Worm (Caenorhabditis elegans) whole organism, L2 larva: Measurements from ENCODE around the gene rde-12.

Experiments used
- C34F6.9 ChIP-seq: fragments of 150-350 bp; optimal IDR thresholded peaks from 2 replicates; lab custom pipeline; 2014; ENCODE audit warnings: missing biosample characterization, missing genetic modification characterization
- R02D3.7 ChIP-seq: fragments of 150-350 bp; optimal IDR thresholded peaks from 2 replicates; lab custom pipeline; 2014; ENCODE audit warnings: missing biosample characterization, missing genetic modification characterization
- Y55F3AM.14 ChIP-seq: fragments of 200-800 bp; sonication (Bioruptor generic); optimal IDR thresholded peaks from 2 replicates; lab custom pipeline; 2018; ENCODE audit warnings: mild to moderate bottlenecking, missing genetic modification characterization, missing compliant biosample characterization
- ZK546.5 ChIP-seq: sonication (generic microtip); optimal IDR thresholded peaks from 2 replicates; lab custom pipeline; 2017; ENCODE audit warnings: missing biosample characterization, missing genetic modification characterization
- aly-2 ChIP-seq: fragments of 150-350 bp; optimal IDR thresholded peaks from 2 replicates; lab custom pipeline; 2014; ENCODE audit warnings: missing biosample characterization, missing genetic modification characterization
- ama-1 ChIP-seq: fragments of 150-350 bp; optimal IDR thresholded peaks from 2 replicates; lab custom pipeline; 2018; ENCODE audit warnings: inconsistent platforms
- blmp-1 ChIP-seq: sonication (generic microtip); optimal IDR thresholded peaks from 2 replicates; lab custom pipeline; 2017; ENCODE audit warnings: missing genetic modification characterization, mild to moderate bottlenecking, missing compliant biosample characterization, antibody characterized with exemption, moderate library complexity; ENCODE audit not compliant: insufficient read depth
- ceh-82 ChIP-seq: fragments of 150-350 bp; optimal IDR thresholded peaks from 2 replicates; lab custom pipeline; 2014; ENCODE audit warnings: missing biosample characterization, missing genetic modification characterization
- crh-2 ChIP-seq: sonication (generic microtip); optimal IDR thresholded peaks from 2 replicates; lab custom pipeline; 2017; ENCODE audit warnings: missing biosample characterization, missing genetic modification characterization
- egl-27 ChIP-seq: sonication (generic microtip); optimal IDR thresholded peaks from 3 replicates; lab custom pipeline; 2017; ENCODE audit warnings: missing biosample characterization, missing genetic modification reagents, missing genetic modification characterization
- elt-1 ChIP-seq: fragments of 150-350 bp; optimal IDR thresholded peaks from 2 replicates; lab custom pipeline; 2014; ENCODE audit warnings: missing biosample characterization, missing genetic modification characterization
- elt-3 ChIP-seq: sonication (generic microtip); optimal IDR thresholded peaks from 2 replicates; lab custom pipeline; 2017; ENCODE audit warnings: missing biosample characterization, missing genetic modification characterization
- fos-1 ChIP-seq: fragments of 150-350 bp; optimal IDR thresholded peaks from 2 replicates; lab custom pipeline; 2014; ENCODE audit warnings: missing biosample characterization, missing genetic modification characterization
- gmeb-1 ChIP-seq: fragments of 150-350 bp; optimal IDR thresholded peaks from 2 replicates; lab custom pipeline; 2014; ENCODE audit warnings: missing biosample characterization, missing genetic modification characterization
- lin-11 ChIP-seq: fragments of 150-350 bp; sonication (generic microtip); optimal IDR thresholded peaks from 2 replicates; lab custom pipeline; 2014; ENCODE audit warnings: missing biosample characterization, missing genetic modification characterization, inconsistent platforms, mixed read lengths
- lin-13 ChIP-seq: fragments of 150-350 bp; optimal IDR thresholded peaks from 2 replicates; lab custom pipeline; 2014; ENCODE audit warnings: missing biosample characterization, missing genetic modification reagents, missing genetic modification characterization
- lin-39 ChIP-seq: fragments of 150-350 bp; optimal IDR thresholded peaks from 2 replicates; lab custom pipeline; 2014; ENCODE audit warnings: missing biosample characterization, missing genetic modification reagents, missing genetic modification characterization
- lsy-2 ChIP-seq, 2 experiments: fragments of 150-350 bp in 1 of 2; sonication (generic microtip) in 1 of 2; optimal IDR thresholded peaks; 2 replicates each; lab custom pipeline; 2014 to 2017; ENCODE audit warnings: missing biosample characterization in 2 of 2, missing genetic modification characterization in 2 of 2
- mab-5 ChIP-seq: fragments of 150-350 bp; optimal IDR thresholded peaks from 2 replicates; lab custom pipeline; 2014; ENCODE audit warnings: missing biosample characterization, missing genetic modification characterization
- mbf-1 ChIP-seq: sonication (generic microtip); optimal IDR thresholded peaks from 2 replicates; lab custom pipeline; 2017; ENCODE audit warnings: missing biosample characterization, missing genetic modification characterization
- nhr-10 ChIP-seq: sonication (generic microtip); optimal IDR thresholded peaks from 2 replicates; lab custom pipeline; 2017; ENCODE audit warnings: missing biosample characterization, missing genetic modification characterization
- nhr-11 ChIP-seq: fragments of 150-350 bp; optimal IDR thresholded peaks from 2 replicates; lab custom pipeline; 2014; ENCODE audit warnings: missing biosample characterization, missing genetic modification characterization
- nhr-12 ChIP-seq: fragments of 150-350 bp; optimal IDR thresholded peaks from 2 replicates; lab custom pipeline; 2014; ENCODE audit warnings: missing biosample characterization, missing genetic modification characterization
- nhr-129 ChIP-seq: fragments of 150-350 bp; optimal IDR thresholded peaks from 2 replicates; lab custom pipeline; 2014; ENCODE audit warnings: missing biosample characterization, missing genetic modification characterization
- nhr-21 ChIP-seq: fragments of 150-350 bp; optimal IDR thresholded peaks from 2 replicates; lab custom pipeline; 2014; ENCODE audit warnings: missing biosample characterization, missing genetic modification characterization
- nhr-237 ChIP-seq: fragments of 150-350 bp; optimal IDR thresholded peaks from 2 replicates; lab custom pipeline; 2014; ENCODE audit warnings: missing biosample characterization, missing genetic modification characterization
- nhr-25 ChIP-seq: fragments of 150-350 bp; sonication (generic microtip); optimal IDR thresholded peaks from 3 replicates; lab custom pipeline; 2014; ENCODE audit warnings: missing biosample characterization, missing genetic modification characterization
- sem-4 ChIP-seq: fragments of 150-350 bp; optimal IDR thresholded peaks from 2 replicates; lab custom pipeline; 2014; ENCODE audit warnings: missing biosample characterization, missing genetic modification reagents, missing genetic modification characterization
- skn-1 ChIP-seq: sonication (generic microtip); optimal IDR thresholded peaks from 2 replicates; lab custom pipeline; 2017; ENCODE audit warnings: missing biosample characterization, missing genetic modification characterization
- sma-3 ChIP-seq: sonication (generic microtip); optimal IDR thresholded peaks from 2 replicates; lab custom pipeline; 2016; ENCODE audit warnings: missing genetic modification reagents, missing genetic modification characterization, missing compliant biosample characterization
- sma-9 ChIP-seq, 2 experiments: fragments of 150-350 bp in 1 of 2; sonication (generic microtip) in 1 of 2; optimal IDR thresholded peaks; 2 replicates each; lab custom pipeline; 2014 to 2016; ENCODE audit warnings: missing genetic modification characterization in 2 of 2, mild to moderate bottlenecking in 1 of 2, missing biosample characterization in 1 of 2, missing compliant biosample characterization in 1 of 2, missing genetic modification reagents in 1 of 2, moderate library complexity in 1 of 2
- snpc-4 ChIP-seq: fragments of 150-350 bp; optimal IDR thresholded peaks from 2 replicates; lab custom pipeline; 2014; ENCODE audit warnings: missing biosample characterization, missing genetic modification characterization
- unc-39 ChIP-seq: fragments of 150-350 bp; optimal IDR thresholded peaks from 2 replicates; lab custom pipeline; 2014; ENCODE audit warnings: missing biosample characterization, missing genetic modification characterization
- unc-62 ChIP-seq: fragments of 150-350 bp; optimal IDR thresholded peaks from 2 replicates; lab custom pipeline; 2014; ENCODE audit warnings: missing biosample characterization, missing genetic modification reagents, missing genetic modification characterization
- ztf-1 ChIP-seq: fragments of 200-800 bp; sonication (Bioruptor generic); conservative IDR thresholded peaks from 2 replicates; pipeline ENCODE4 v1.3.6; 2022; ENCODE audit warnings: missing genetic modification characterization, missing compliant biosample characterization
- ztf-11 ChIP-seq: sonication (generic microtip); optimal IDR thresholded peaks from 2 replicates; lab custom pipeline; 2017; ENCODE audit warnings: missing biosample characterization, missing genetic modification characterization
- ztf-4 ChIP-seq: fragments of 150-350 bp; optimal IDR thresholded peaks from 2 replicates; lab custom pipeline; 2014; ENCODE audit warnings: missing biosample characterization, missing genetic modification characterization

The rde-12 gene

ce11 chrV:13659219-13659618 lies 6.0 kb upstream of the rde-12 start:
- peak; percentile 48 for TF ChIP-seq fos-1 (tag; lab: Kevin White, UChicago)
- TF ChIP-seq nhr-12 (tag; lab: Kevin White, UChicago) = no peak
- TF ChIP-seq sma-3 (GFP tag; lab: Kevin White, UChicago) = no peak
- TF ChIP-seq nhr-11 (tag; lab: Kevin White, UChicago) = no peak
- TF ChIP-seq blmp-1 (tag; lab: Kevin White, UChicago) = peak; percentile 87
- TF ChIP-seq crh-2 (tag; lab: Kevin White, UChicago) = peak; percentile 45
- no peak for TF ChIP-seq ztf-11 (tag; lab: Kevin White, UChicago)
- TF ChIP-seq lin-13 (GFP tag; lab: Kevin White, UChicago) = no peak
- no peak for TF ChIP-seq unc-39 (tag; lab: Kevin White, UChicago)
- TF ChIP-seq sma-9 (GFP tag; optimal IDR thresholded peaks at IDR 0.05; lab: Kevin White, UChicago) = peak; percentile 82
- TF ChIP-seq sma-9 (tag; optimal IDR thresholded peaks at IDR 0.05; lab: Kevin White, UChicago) = no peak
- TF ChIP-seq aly-2 (tag; lab: Kevin White, UChicago) = no peak
- no peak for TF ChIP-seq lin-11 (tag; lab: Kevin White, UChicago)

ce11 chrV:13660115-13660514 lies 5.1 kb upstream of the rde-12 start:
- TF ChIP-seq sem-4 (tag; lab: Kevin White, UChicago) (no peak), nhr-21 (tag; lab: Kevin White, UChicago) (no peak), blmp-1 (tag; lab: Kevin White, UChicago) (no peak), nhr-237 (tag; lab: Kevin White, UChicago) (no peak), lin-39 (tag; lab: Kevin White, UChicago) (no peak), elt-3 (no peak), ZK546.5 (no peak), crh-2 (tag; lab: Kevin White, UChicago) (no peak), lin-13 (GFP tag; lab: Kevin White, UChicago) (no peak), mab-5 (tag; lab: Kevin White, UChicago) (no peak), ama-1 (lab: Kevin White, UChicago) (no peak), elt-1 (tag; lab: Kevin White, UChicago) (no peak), unc-62 (GFP tag; lab: Kevin White, UChicago) (no peak), nhr-10 (tag; lab: Kevin White, UChicago) (no peak), egl-27 (tag; lab: Kevin White, UChicago) (no peak)

ce11 chrV:13660660-13661325 lies 4.4 kb upstream of the rde-12 start, which contains the start of gene letm-1:
Gene letm-1 (plus strand): TSS chrV:13661257.
- TF ChIP-seq nhr-11 (tag; lab: Kevin White, UChicago) (no peak), nhr-10 (tag; lab: Kevin White, UChicago) (no peak), ceh-82 (tag; lab: Kevin White, UChicago) (no peak), lsy-2 (tag; optimal IDR thresholded peaks at IDR 0.05; lab: Kevin White, UChicago) (peak in 1 of 2 experiments; percentile 21), C34F6.9 (peak; percentile 24), unc-39 (tag; lab: Kevin White, UChicago) (no peak), nhr-237 (tag; lab: Kevin White, UChicago) (no peak), aly-2 (tag; lab: Kevin White, UChicago) (no peak), nhr-25 (tag; lab: Kevin White, UChicago) (no peak), ztf-1 (GFP tag; lab: Robert Waterston, UW) (no peak), nhr-21 (tag; lab: Kevin White, UChicago) (no peak), crh-2 (tag; lab: Kevin White, UChicago) (peak; percentile 58), ztf-4 (tag; lab: Kevin White, UChicago) (no peak), skn-1 (tag; lab: Kevin White, UChicago) (no peak), elt-1 (tag; lab: Kevin White, UChicago) (no peak), unc-62 (GFP tag; lab: Kevin White, UChicago) (no peak), Y55F3AM.14 (no peak), gmeb-1 (tag; lab: Kevin White, UChicago) (no peak), lin-13 (GFP tag; lab: Kevin White, UChicago) (no peak), R02D3.7 (tag; lab: Kevin White, UChicago) (no peak), mab-5 (tag; lab: Kevin White, UChicago) (no peak), lin-11 (tag; lab: Kevin White, UChicago) (no peak), fos-1 (tag; lab: Kevin White, UChicago) (peak; percentile 32), mbf-1 (no peak), ztf-11 (tag; lab: Kevin White, UChicago) (no peak), snpc-4 (tag; lab: Kevin White, UChicago) (no peak), sem-4 (tag; lab: Kevin White, UChicago) (no peak), nhr-129 (tag; lab: Kevin White, UChicago) (peak; percentile 9)
